Worm (Caenorhabditis elegans) whole organism, late embryonic: ENCODE results near the gene F35H10.5.

Experiments used
- C08G9.2 ChIP-seq: sonication (generic microtip); optimal IDR thresholded peaks from 2 replicates; lab custom pipeline; 2016; ENCODE audit warnings: mild to moderate bottlenecking, missing genetic modification characterization, moderate library complexity, missing compliant biosample characterization
- C38D4.7 ChIP-seq: fragments of 200-800 bp; sonication (Bioruptor generic); optimal IDR thresholded peaks from 2 replicates; lab custom pipeline; 2018; ENCODE audit warnings: mild to moderate bottlenecking, missing genetic modification characterization, moderate library complexity, missing compliant biosample characterization
- K02D7.2 ChIP-seq: sonication (generic microtip); optimal IDR thresholded peaks from 2 replicates; lab custom pipeline; 2017; ENCODE audit warnings: mild to moderate bottlenecking, missing genetic modification characterization, missing compliant biosample characterization
- K09A11.1 ChIP-seq: sonication (generic microtip); optimal IDR thresholded peaks from 2 replicates; lab custom pipeline; 2017; ENCODE audit warnings: antibody characterized with exemption, mild to moderate bottlenecking, missing genetic modification characterization, missing compliant biosample characterization; ENCODE audit not compliant: insufficient read depth
- Y22D7AL.16 ChIP-seq: sonication (generic microtip); optimal IDR thresholded peaks from 2 replicates; lab custom pipeline; 2016; ENCODE audit warnings: missing genetic modification characterization, missing compliant biosample characterization
- ama-1 ChIP-seq: fragments of 150-350 bp; optimal IDR thresholded peaks from 2 replicates; lab custom pipeline; 2014
- ceh-14 ChIP-seq: sonication (generic microtip); optimal IDR thresholded peaks from 2 replicates; lab custom pipeline; 2016; ENCODE audit warnings: missing genotype, missing genetic modification characterization, missing compliant biosample characterization
- ceh-19 ChIP-seq: fragments of 200-800 bp; sonication (Bioruptor generic); optimal IDR thresholded peaks from 2 replicates; lab custom pipeline; 2018; ENCODE audit warnings: mild to moderate bottlenecking, missing genetic modification characterization, missing compliant biosample characterization
- ceh-2 ChIP-seq: sonication (generic microtip); optimal IDR thresholded peaks from 2 replicates; lab custom pipeline; 2016; ENCODE audit warnings: missing genotype, missing genetic modification characterization, missing compliant biosample characterization
- ceh-22 ChIP-seq: sonication (generic microtip); optimal IDR thresholded peaks from 2 replicates; lab custom pipeline; 2017; ENCODE audit warnings: missing biosample characterization, missing genetic modification characterization
- ceh-24 ChIP-seq: sonication (generic microtip); optimal IDR thresholded peaks from 2 replicates; lab custom pipeline; 2016; ENCODE audit warnings: mild to moderate bottlenecking, missing genetic modification characterization, missing compliant biosample characterization
- ceh-48 ChIP-seq: sonication (generic microtip); optimal IDR thresholded peaks from 2 replicates; lab custom pipeline; 2016; ENCODE audit warnings: missing genetic modification characterization, inconsistent platforms, missing compliant biosample characterization
- ceh-9 ChIP-seq: sonication (generic microtip); optimal IDR thresholded peaks from 2 replicates; lab custom pipeline; 2016; ENCODE audit warnings: mild to moderate bottlenecking, missing genetic modification characterization, inconsistent platforms, missing compliant biosample characterization
- dmd-4 ChIP-seq: sonication (generic microtip); optimal IDR thresholded peaks from 2 replicates; lab custom pipeline; 2016; ENCODE audit warnings: borderline replicate concordance, missing genetic modification characterization, missing compliant biosample characterization
- dve-1 ChIP-seq: sonication (generic microtip); optimal IDR thresholded peaks from 2 replicates; lab custom pipeline; 2017; ENCODE audit warnings: antibody characterized with exemption, mild to moderate bottlenecking, missing genetic modification characterization, missing compliant biosample characterization
- elt-2 ChIP-seq: sonication (generic microtip); optimal IDR thresholded peaks from 2 replicates; lab custom pipeline; 2016; ENCODE audit warnings: missing genetic modification reagents, missing genetic modification characterization, missing compliant biosample characterization
- elt-4 ChIP-seq: sonication (generic microtip); optimal IDR thresholded peaks from 2 replicates; lab custom pipeline; 2016; ENCODE audit warnings: missing genetic modification characterization, missing compliant biosample characterization
- ets-4 ChIP-seq: sonication (generic microtip); optimal IDR thresholded peaks from 2 replicates; lab custom pipeline; 2016; ENCODE audit warnings: missing genetic modification characterization, missing compliant biosample characterization
- eyg-1 ChIP-seq: sonication (generic microtip); optimal IDR thresholded peaks from 2 replicates; lab custom pipeline; 2016; ENCODE audit warnings: missing genotype, missing genetic modification characterization, missing compliant biosample characterization
- fkh-10 ChIP-seq: fragments of 150-350 bp; optimal IDR thresholded peaks from 2 replicates; lab custom pipeline; 2014; ENCODE audit warnings: missing biosample characterization, missing genetic modification reagents, missing genetic modification characterization
- fkh-6 ChIP-seq: sonication (generic microtip); optimal IDR thresholded peaks from 2 replicates; lab custom pipeline; 2016; ENCODE audit warnings: missing genetic modification characterization, missing compliant biosample characterization
- hlh-15 ChIP-seq: sonication (generic microtip); optimal IDR thresholded peaks from 2 replicates; lab custom pipeline; 2016; ENCODE audit warnings: missing genetic modification characterization, missing compliant biosample characterization
- hlh-30 ChIP-seq: sonication (generic microtip); optimal IDR thresholded peaks from 2 replicates; lab custom pipeline; 2017; ENCODE audit warnings: antibody characterized with exemption, missing genetic modification characterization, missing compliant biosample characterization; ENCODE audit not compliant: insufficient read depth
- hlh-6 ChIP-seq: sonication (generic microtip); optimal IDR thresholded peaks from 2 replicates; lab custom pipeline; 2016; ENCODE audit warnings: missing genotype, missing genetic modification characterization, missing compliant biosample characterization
- lim-6 ChIP-seq: sonication (generic microtip); optimal IDR thresholded peaks from 2 replicates; lab custom pipeline; 2016; ENCODE audit warnings: missing genetic modification characterization, missing compliant biosample characterization
- madf-2 ChIP-seq: sonication (generic microtip); optimal IDR thresholded peaks from 2 replicates; lab custom pipeline; 2017; ENCODE audit warnings: missing genetic modification characterization, missing compliant biosample characterization
- mec-3 ChIP-seq: sonication (generic microtip); optimal IDR thresholded peaks from 2 replicates; lab custom pipeline; 2016; ENCODE audit warnings: borderline replicate concordance, missing genetic modification characterization, missing compliant biosample characterization
- odd-2 ChIP-seq: sonication (generic microtip); optimal IDR thresholded peaks from 2 replicates; lab custom pipeline; 2017; ENCODE audit warnings: antibody characterized with exemption, mild to moderate bottlenecking, missing genetic modification characterization, missing compliant biosample characterization
- pat-9 ChIP-seq: fragments of 200-800 bp; sonication (Bioruptor generic); optimal IDR thresholded peaks from 2 replicates; lab custom pipeline; 2018; ENCODE audit warnings: mild to moderate bottlenecking, missing genetic modification characterization, moderate library complexity, missing compliant biosample characterization
- pax-1 ChIP-seq: fragments of 150-350 bp; optimal IDR thresholded peaks from 2 replicates; lab custom pipeline; 2014; ENCODE audit warnings: missing biosample characterization, missing genetic modification characterization
- pqm-1 ChIP-seq: sonication (generic microtip); optimal IDR thresholded peaks from 2 replicates; lab custom pipeline; 2016; ENCODE audit warnings: missing genetic modification characterization, missing compliant biosample characterization
- pros-1 ChIP-seq: fragments of 150-350 bp; optimal IDR thresholded peaks from 2 replicates; lab custom pipeline; 2014; ENCODE audit warnings: missing biosample characterization, missing genetic modification reagents, missing genetic modification characterization
- rnt-1 ChIP-seq: sonication (generic microtip); optimal IDR thresholded peaks from 2 replicates; lab custom pipeline; 2016; ENCODE audit warnings: missing genetic modification characterization, missing compliant biosample characterization
- sdc-2 ChIP-seq: sonication (generic microtip); optimal IDR thresholded peaks from 2 replicates; lab custom pipeline; 2016; ENCODE audit warnings: missing genotype, missing genetic modification characterization, missing compliant biosample characterization
- syd-9 ChIP-seq: sonication (generic microtip); optimal IDR thresholded peaks from 2 replicates; lab custom pipeline; 2016; ENCODE audit warnings: mild to moderate bottlenecking, missing genetic modification characterization, moderate library complexity, missing compliant biosample characterization
- tbx-7 ChIP-seq: sonication (generic microtip); optimal IDR thresholded peaks from 2 replicates; lab custom pipeline; 2016; ENCODE audit warnings: missing genotype, missing genetic modification characterization, missing compliant biosample characterization
- ttx-3 ChIP-seq: sonication (generic microtip); optimal IDR thresholded peaks from 2 replicates; lab custom pipeline; 2016; ENCODE audit warnings: missing genetic modification reagents, missing genetic modification characterization, missing compliant biosample characterization
- unc-3 ChIP-seq, 2 experiments: fragments of 200-800 bp in 1 of 2; sonication (Bioruptor generic) in 1 of 2; sonication (generic microtip) in 1 of 2; conservative IDR thresholded peaks in 1 of 2; optimal IDR thresholded peaks in 1 of 2; 2 replicates each; pipeline versions ENCODE4 v1.3.6 to Lab custom; 2016 to 2022; ENCODE audit warnings: missing compliant biosample characterization in 2 of 2, missing genetic modification characterization in 2 of 2, missing genetic modification reagents in 1 of 2
- unc-42 ChIP-seq: sonication (generic microtip); optimal IDR thresholded peaks from 2 replicates; lab custom pipeline; 2016; ENCODE audit warnings: missing genotype, missing genetic modification characterization, missing compliant biosample characterization
- ztf-16 ChIP-seq: sonication (generic microtip); optimal IDR thresholded peaks from 2 replicates; lab custom pipeline; 2017; ENCODE audit warnings: missing genetic modification characterization, missing compliant biosample characterization

F35H10.5 gene

DNA sequence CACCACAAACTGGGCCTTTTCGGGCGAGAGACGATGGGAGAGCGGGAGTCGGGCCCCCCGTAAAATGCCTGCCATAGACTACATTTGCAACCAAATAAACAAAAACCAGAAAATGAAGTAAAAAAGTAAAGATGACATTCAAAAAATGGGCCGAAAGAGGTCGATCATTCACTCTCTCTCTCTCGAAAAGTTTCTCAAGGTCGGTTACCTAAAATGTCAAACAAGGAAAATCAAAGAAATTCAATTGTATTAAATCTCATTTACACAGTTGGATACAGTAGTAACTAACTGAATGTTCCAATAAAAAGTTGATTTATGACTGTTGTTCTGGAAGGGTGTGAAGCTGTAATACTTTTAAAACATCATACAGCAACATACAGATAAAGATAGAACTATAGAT is 18.2 kb downstream of the F35H10.5 start:
- TF ChIP-seq C08G9.2 (tag; lab: Kevin White, UChicago) (no peak), pat-9 (tag; lab: Kevin White, UChicago) (no peak), ceh-24 (no peak), Y22D7AL.16 (tag; lab: Kevin White, UChicago) (no peak), lim-6 (tag; lab: Kevin White, UChicago) (no peak), ztf-16 (tag; lab: Kevin White, UChicago) (no peak), dmd-4 (tag; lab: Kevin White, UChicago) (no peak), fkh-10 (no peak), ttx-3 (no peak), hlh-15 (tag; lab: Kevin White, UChicago) (no peak), K09A11.1 (no peak)

- TF ChIP-seq ama-1 (no peak), K09A11.1 (no peak), fkh-6 (tag; lab: Kevin White, UChicago) (no peak), elt-2 (tag; lab: Kevin White, UChicago) (no peak), syd-9 (tag; lab: Kevin White, UChicago) (no peak), eyg-1 (tag; lab: Kevin White, UChicago) (no peak), unc-3 (GFP tag; conservative IDR thresholded peaks at IDR 0.05; lab: Robert Waterston, UW) (no peak), unc-3 (tag; optimal IDR thresholded peaks at IDR 0.05; lab: Kevin White, UChicago) (no peak), tbx-7 (no peak), hlh-30 (tag; lab: Kevin White, UChicago) (no peak), pqm-1 (no peak), pax-1 (tag; lab: Kevin White, UChicago) (no peak), ceh-22 (tag; lab: Kevin White, UChicago) (no peak), ceh-19 (GFP tag; lab: Kevin White, UChicago) (no peak), ceh-48 (tag; lab: Kevin White, UChicago) (no peak), pat-9 (tag; lab: Kevin White, UChicago) (no peak), ceh-24 (no peak), C38D4.7 (GFP tag; lab: Kevin White, UChicago) (no peak), ets-4 (tag; lab: Kevin White, UChicago) (no peak)
Measured at ce11 chrIV:8325667-8326066, 25.1 kb downstream of the F35H10.5 start, which contains the start of gene F35H10.3. F35H10.3 (plus strand) TSS chrIV:8325967.

ce11 chrIV:8328913-8329312 is 28.3 kb downstream of the F35H10.5 start, which contains the start of gene F35H10.2:
F35H10.2 (plus strand) TSS chrIV:8329213.
- no peak for TF ChIP-seq ceh-9
- TF ChIP-seq, all 69 proteins: peak for 0

DNA sequence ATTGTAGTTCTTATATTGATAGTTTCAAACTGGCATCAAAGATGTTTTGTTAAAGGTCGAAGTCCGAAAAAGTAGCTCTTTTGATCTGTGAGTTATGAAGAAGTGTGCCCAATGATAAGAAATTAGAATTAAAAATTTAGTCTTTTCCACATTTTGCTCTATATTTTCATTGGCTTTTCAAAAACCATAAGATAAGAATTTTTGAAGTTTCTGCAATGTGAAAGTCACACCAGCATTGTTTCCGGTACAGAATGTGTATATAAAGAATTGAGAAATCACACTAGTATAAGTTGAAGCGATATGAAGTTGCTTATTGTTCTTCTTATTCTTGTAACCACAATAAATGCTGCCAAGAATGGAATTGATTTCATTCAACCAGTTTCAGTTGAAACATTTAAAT is 32.0 kb downstream of the F35H10.5 start, which contains the start of gene lys-10:
Gene lys-10, plus strand, starts transcription at position 301 of the 400 bp plus-strand sequence.
- TF ChIP-seq elt-2 (tag; lab: Kevin White, UChicago): no peak
- TF ChIP-seq mec-3 (tag; lab: Kevin White, UChicago): no peak
- no peak for TF ChIP-seq dmd-4 (tag; lab: Kevin White, UChicago)
- no peak for TF ChIP-seq hlh-15 (tag; lab: Kevin White, UChicago)
- TF ChIP-seq ceh-9: no peak
- no peak for TF ChIP-seq tbx-7
- TF ChIP-seq syd-9 (tag; lab: Kevin White, UChicago): no peak
- TF ChIP-seq Y22D7AL.16 (tag; lab: Kevin White, UChicago): no peak
- TF ChIP-seq madf-2 (tag; lab: Kevin White, UChicago): no peak

ce11 chrIV:8333034-8333433 is 32.5 kb downstream of the F35H10.5 start:
- no peak for TF ChIP-seq ets-4 (tag; lab: Kevin White, UChicago)
- TF ChIP-seq odd-2 (tag; lab: Kevin White, UChicago): no peak
- no peak for TF ChIP-seq tbx-7
- TF ChIP-seq ceh-2 (tag; lab: Kevin White, UChicago): no peak
- TF ChIP-seq elt-4 (tag; lab: Kevin White, UChicago): no peak
- no peak for TF ChIP-seq unc-42 (tag; lab: Kevin White, UChicago)
- no peak for TF ChIP-seq syd-9 (tag; lab: Kevin White, UChicago)
- TF ChIP-seq lim-6 (tag; lab: Kevin White, UChicago): no peak
- TF ChIP-seq pax-1 (tag; lab: Kevin White, UChicago): no peak
- no peak for TF ChIP-seq ceh-14 (tag; lab: Kevin White, UChicago)
- no peak for TF ChIP-seq hlh-6 (tag; lab: Kevin White, UChicago)
- TF ChIP-seq dve-1 (tag; lab: Kevin White, UChicago): no peak
- TF ChIP-seq pros-1 (tag; lab: Kevin White, UChicago): no peak
- no peak for TF ChIP-seq C38D4.7 (GFP tag; lab: Kevin White, UChicago)
- TF ChIP-seq Y22D7AL.16 (tag; lab: Kevin White, UChicago): no peak
- no peak for TF ChIP-seq rnt-1
- TF ChIP-seq sdc-2 (tag; lab: Kevin White, UChicago): no peak
- no peak for TF ChIP-seq fkh-6 (tag; lab: Kevin White, UChicago)
- no peak for TF ChIP-seq K02D7.2 (tag; lab: Kevin White, UChicago)
